Worm (Caenorhabditis elegans): ENCODE results near the gene T10D4.6.

- TF ChIP-seq pqm-1 (tag; optimal IDR thresholded peaks at IDR 0.05) (no peak), sea-2 (GFP tag; optimal IDR thresholded peaks at IDR 0.05) (no peak), pha-4 (tag; optimal IDR thresholded peaks at IDR 0.05) (no peak), egl-27 (tag; optimal IDR thresholded peaks at IDR 0.05) (no peak), nhr-11 (tag; optimal IDR thresholded peaks at IDR 0.05) (no peak), jun-1 (tag; optimal IDR thresholded peaks at IDR 0.05) (no peak), nhr-77 (tag; optimal IDR thresholded peaks at IDR 0.05) (no peak), ztf-11 (tag; optimal IDR thresholded peaks at IDR 0.05) (no peak), ama-1 (optimal IDR thresholded peaks at IDR 0.05) (no peak), skn-1 (tag; optimal IDR thresholded peaks at IDR 0.05) (no peak), nhr-28 (tag; optimal IDR thresholded peaks at IDR 0.05) (no peak), nhr-76 (tag; optimal IDR thresholded peaks at IDR 0.05) (no peak)
Measured at ce11 chrII:3126341-3126740, 7.2 kb downstream of the T10D4.6 start, which contains the start of gene ins-19.
